Worm (Caenorhabditis elegans) whole organism, early embryonic: ENCODE data around the gene idpp-3.

ENCODE experiments used
- B0310.2 ChIP-seq: sonication (generic microtip); optimal IDR thresholded peaks from 2 replicates; lab custom pipeline; 2016; ENCODE audit warnings: mild to moderate bottlenecking, missing genetic modification characterization, missing compliant biosample characterization
- F13C5.2 ChIP-seq: sonication (generic microtip); optimal IDR thresholded peaks from 2 replicates; lab custom pipeline; 2017; ENCODE audit warnings: mild to moderate bottlenecking, missing genetic modification characterization, inconsistent platforms, missing compliant biosample characterization
- aly-1 ChIP-seq: sonication (generic microtip); optimal IDR thresholded peaks from 2 replicates; lab custom pipeline; 2016; ENCODE audit warnings: missing genetic modification characterization, missing compliant biosample characterization
- ama-1 ChIP-seq: fragments of 150-350 bp; optimal IDR thresholded peaks from 2 replicates; lab custom pipeline; 2014
- ceh-13 ChIP-seq: fragments of 200-800 bp; sonication (Bioruptor generic); optimal IDR thresholded peaks from 2 replicates; lab custom pipeline; 2018; ENCODE audit warnings: mild to moderate bottlenecking, missing genetic modification characterization, missing compliant biosample characterization
- ceh-36 ChIP-seq: sonication (generic microtip); optimal IDR thresholded peaks from 2 replicates; lab custom pipeline; 2016; ENCODE audit warnings: missing genetic modification characterization, inconsistent platforms, missing compliant biosample characterization
- ets-7 ChIP-seq: sonication (generic microtip); optimal IDR thresholded peaks from 2 replicates; lab custom pipeline; 2016; ENCODE audit warnings: missing genotype, missing genetic modification characterization, missing compliant biosample characterization
- flt-1 ChIP-seq: fragments of 200-800 bp; sonication (Bioruptor generic); IDR thresholded peaks from 2 replicates; pipeline ENCODE4 v1.3.6; 2022; ENCODE audit warnings: missing genetic modification characterization, missing compliant biosample characterization
- hmbx-1 ChIP-seq: sonication (generic microtip); optimal IDR thresholded peaks from 2 replicates; lab custom pipeline; 2016; ENCODE audit warnings: mild to moderate bottlenecking, missing genetic modification characterization, missing compliant biosample characterization
- scrt-1 ChIP-seq: fragments of 200-800 bp; sonication (Bioruptor generic); IDR thresholded peaks from 2 replicates; pipeline ENCODE4 v1.3.6; 2022; ENCODE audit warnings: missing genetic modification characterization, missing compliant biosample characterization
- sea-1 ChIP-seq: fragments of 200-800 bp; sonication (Bioruptor generic); conservative IDR thresholded peaks from 2 replicates; pipeline ENCODE4 v1.3.6; 2022; ENCODE audit warnings: missing genetic modification characterization, missing compliant biosample characterization
- tbx-11 ChIP-seq: fragments of 200-800 bp; sonication (Bioruptor generic); IDR thresholded peaks from 2 replicates; pipeline ENCODE4 v1.3.6; 2022; ENCODE audit warnings: missing genetic modification characterization, missing compliant biosample characterization
- tbx-37 ChIP-seq: fragments of 200-800 bp; sonication (Bioruptor generic); conservative IDR thresholded peaks from 2 replicates; pipeline ENCODE4 v1.3.6; 2022; ENCODE audit warnings: missing genetic modification reagents, missing genetic modification characterization, missing compliant biosample characterization
- tra-4 ChIP-seq: sonication (generic microtip); optimal IDR thresholded peaks from 2 replicates; lab custom pipeline; 2017; ENCODE audit warnings: missing genetic modification characterization, missing compliant biosample characterization

DNA sequence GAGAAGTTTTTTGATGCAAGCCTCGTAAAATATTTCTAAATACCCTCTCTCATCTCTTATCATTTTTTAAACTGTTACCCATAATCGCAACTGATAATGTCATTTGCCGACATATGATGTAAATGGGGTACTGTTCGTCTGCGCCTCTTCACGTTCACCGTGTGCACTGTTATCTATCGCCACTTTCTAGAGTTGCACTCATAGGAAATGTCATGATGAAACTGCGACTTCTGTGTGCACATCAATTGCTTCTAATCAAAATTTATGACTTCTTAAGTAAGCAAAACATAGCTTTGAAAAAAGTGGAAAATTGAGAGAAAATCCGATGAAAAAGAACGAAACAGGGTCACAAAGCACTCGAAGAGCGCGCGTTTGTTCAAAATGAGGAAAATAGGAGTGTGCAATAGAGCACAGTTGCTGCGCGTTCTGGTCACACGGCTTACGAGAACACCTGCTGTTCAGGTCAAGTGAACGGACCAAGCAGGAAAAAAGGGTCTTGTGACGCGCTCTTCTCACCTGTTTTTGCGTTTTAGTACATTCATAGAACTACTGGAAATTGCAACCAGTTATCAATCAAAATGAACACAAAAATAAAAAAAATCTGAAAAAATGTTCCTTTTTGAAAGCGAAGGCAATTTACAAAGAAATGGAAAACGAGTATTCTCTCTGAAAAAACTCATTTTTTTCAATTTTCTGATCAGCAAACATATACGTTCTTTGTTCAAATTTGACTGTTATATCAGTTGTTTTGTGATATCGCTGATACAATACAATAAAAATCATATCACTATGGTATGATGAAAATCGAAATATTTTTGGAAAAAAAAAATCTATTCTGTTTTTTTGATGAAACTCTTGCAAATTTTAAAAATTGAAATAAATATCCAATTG lies 14.7 kb downstream of the idpp-3 start:
- no peak for TF ChIP-seq tra-4 (tag; lab: Kevin White, UChicago)
- TF ChIP-seq ceh-13 (GFP tag; lab: Kevin White, UChicago) = no peak
- TF ChIP-seq hmbx-1 (tag; lab: Kevin White, UChicago) = no peak
- TF ChIP-seq ama-1 (lab: Kevin White, UChicago) = no peak
- TF ChIP-seq flt-1 (GFP tag; lab: Robert Waterston, UW) = no peak
- no peak for TF ChIP-seq aly-1
- TF ChIP-seq ceh-36 = no peak
- TF ChIP-seq ets-7 (tag; lab: Kevin White, UChicago) = no peak
- TF ChIP-seq B0310.2 (tag; lab: Kevin White, UChicago) = no peak
- no peak for TF ChIP-seq tbx-37 (GFP tag; lab: Robert Waterston, UW)
- no peak for TF ChIP-seq sea-1 (GFP tag; lab: Robert Waterston, UW)
- TF ChIP-seq scrt-1 (GFP tag; lab: Robert Waterston, UW) = no peak
- no peak for TF ChIP-seq tbx-11 (GFP tag; lab: Robert Waterston, UW)
- TF ChIP-seq F13C5.2 (tag; lab: Kevin White, UChicago) = peak; percentile 5
